Worm (Caenorhabditis elegans) whole organism, mixed stage, embryonic: ENCODE results near the gene W01B6.5.

Experiments
- M03D4.4 ChIP-seq: sonication (generic microtip); optimal IDR thresholded peaks from 2 replicates; lab custom pipeline; 2017; ENCODE audit warnings: mild to moderate bottlenecking, missing genetic modification characterization, missing compliant biosample characterization
- bed-3 ChIP-seq: fragments of 200-800 bp; sonication (Bioruptor generic); optimal IDR thresholded peaks from 3 replicates; lab custom pipeline; 2018; ENCODE audit warnings: mild to moderate bottlenecking, missing genetic modification characterization, moderate library complexity, missing compliant biosample characterization
- blmp-1 ChIP-seq: fragments of 150-350 bp; optimal IDR thresholded peaks from 2 replicates; lab custom pipeline; 2014; ENCODE audit warnings: missing biosample characterization, missing genetic modification characterization
- ceh-39 ChIP-seq: fragments of 150-350 bp; optimal IDR thresholded peaks from 2 replicates; lab custom pipeline; 2014; ENCODE audit warnings: missing biosample characterization, missing genetic modification characterization
- ceh-43 ChIP-seq: fragments of 200-800 bp; sonication (Bioruptor generic); optimal IDR thresholded peaks from 2 replicates; lab custom pipeline; 2018; ENCODE audit warnings: mild to moderate bottlenecking, missing genetic modification characterization, moderate library complexity, missing compliant biosample characterization
- ceh-83 ChIP-seq: fragments of 200-800 bp; sonication (Bioruptor generic); optimal IDR thresholded peaks from 2 replicates; lab custom pipeline; 2018; ENCODE audit warnings: mild to moderate bottlenecking, missing genetic modification characterization, missing compliant biosample characterization
- ces-1 ChIP-seq: fragments of 150-350 bp; optimal IDR thresholded peaks from 2 replicates; lab custom pipeline; 2014; ENCODE audit warnings: missing biosample characterization, missing genetic modification reagents, missing genetic modification characterization
- cnd-1 ChIP-seq: fragments of 200-800 bp; sonication (Bioruptor generic); optimal IDR thresholded peaks from 2 replicates; lab custom pipeline; 2018; ENCODE audit warnings: mild to moderate bottlenecking, missing genetic modification characterization, missing compliant biosample characterization
- drap-1 ChIP-seq: fragments of 200-800 bp; sonication (Bioruptor generic); optimal IDR thresholded peaks from 3 replicates; lab custom pipeline; 2018; ENCODE audit warnings: mild to moderate bottlenecking, missing genetic modification characterization, missing compliant biosample characterization
- elt-1 ChIP-seq: sonication (generic microtip); optimal IDR thresholded peaks from 2 replicates; lab custom pipeline; 2017; ENCODE audit warnings: missing genetic modification characterization, mild to moderate bottlenecking, missing compliant biosample characterization, antibody characterized with exemption, moderate library complexity, borderline replicate concordance; ENCODE audit not compliant: insufficient read depth
- elt-3 ChIP-seq: fragments of 150-350 bp; optimal IDR thresholded peaks from 2 replicates; lab custom pipeline; 2014; ENCODE audit warnings: missing biosample characterization, missing genetic modification characterization
- ham-2 ChIP-seq: fragments of 200-800 bp; sonication (Bioruptor generic); optimal IDR thresholded peaks from 2 replicates; lab custom pipeline; 2018; ENCODE audit warnings: mild to moderate bottlenecking, missing genetic modification characterization, missing compliant biosample characterization
- hlh-1 ChIP-seq: fragments of 150-350 bp; optimal IDR thresholded peaks from 2 replicates; lab custom pipeline; 2014; ENCODE audit warnings: missing biosample characterization, missing genetic modification reagents, missing genetic modification characterization
- lin-13 ChIP-seq: fragments of 150-350 bp; optimal IDR thresholded peaks from 2 replicates; lab custom pipeline; 2014; ENCODE audit warnings: missing biosample characterization, missing genetic modification characterization
- lsy-2 ChIP-seq: fragments of 150-350 bp; optimal IDR thresholded peaks from 2 replicates; lab custom pipeline; 2014; ENCODE audit warnings: missing biosample characterization, missing genetic modification characterization
- mab-5 ChIP-seq: fragments of 150-350 bp; optimal IDR thresholded peaks from 2 replicates; lab custom pipeline; 2014; ENCODE audit warnings: missing biosample characterization, missing genetic modification characterization
- mep-1 ChIP-seq: fragments of 150-350 bp; optimal IDR thresholded peaks from 2 replicates; lab custom pipeline; 2017; ENCODE audit warnings: missing biosample characterization, missing genetic modification reagents, missing genetic modification characterization, inconsistent platforms
- mls-2 ChIP-seq: sonication (generic microtip); optimal IDR thresholded peaks from 2 replicates; lab custom pipeline; 2016; ENCODE audit warnings: mild to moderate bottlenecking, missing genetic modification characterization, moderate library complexity, missing compliant biosample characterization
- nhr-12 ChIP-seq: fragments of 150-350 bp; optimal IDR thresholded peaks from 2 replicates; lab custom pipeline; 2014; ENCODE audit warnings: missing biosample characterization, missing genetic modification characterization
- nhr-2 ChIP-seq: fragments of 150-350 bp; optimal IDR thresholded peaks from 2 replicates; lab custom pipeline; 2014; ENCODE audit warnings: missing biosample characterization, missing genetic modification characterization
- nhr-237 ChIP-seq: fragments of 150-350 bp; optimal IDR thresholded peaks from 2 replicates; lab custom pipeline; 2014; ENCODE audit warnings: missing biosample characterization, missing genetic modification characterization
- nhr-28 ChIP-seq: fragments of 150-350 bp; optimal IDR thresholded peaks from 2 replicates; lab custom pipeline; 2014; ENCODE audit warnings: missing biosample characterization, missing genetic modification characterization
- nhr-76 ChIP-seq: sonication (generic microtip); optimal IDR thresholded peaks from 2 replicates; lab custom pipeline; 2017; ENCODE audit warnings: missing biosample characterization, missing genetic modification characterization
- pha-4 ChIP-seq: fragments of 150-350 bp; optimal IDR thresholded peaks from 2 replicates; lab custom pipeline; 2018; ENCODE audit warnings: missing biosample characterization, missing genetic modification reagents, missing genetic modification characterization
- sptf-1 ChIP-seq: sonication (generic microtip); optimal IDR thresholded peaks from 2 replicates; lab custom pipeline; 2017; ENCODE audit warnings: mild to moderate bottlenecking, missing genetic modification characterization, moderate library complexity, missing compliant biosample characterization
- tbx-8 ChIP-seq: fragments of 200-800 bp; sonication (Bioruptor generic); optimal IDR thresholded peaks from 2 replicates; lab custom pipeline; 2018; ENCODE audit warnings: mild to moderate bottlenecking, missing genetic modification characterization, moderate library complexity, missing compliant biosample characterization
- unc-39 ChIP-seq: fragments of 150-350 bp; optimal IDR thresholded peaks from 2 replicates; lab custom pipeline; 2014; ENCODE audit warnings: missing biosample characterization, missing genetic modification characterization
- unc-62 ChIP-seq: fragments of 150-350 bp; optimal IDR thresholded peaks from 2 replicates; lab custom pipeline; 2014; ENCODE audit warnings: missing biosample characterization, missing genetic modification reagents, missing genetic modification characterization
- zip-8 ChIP-seq: fragments of 150-350 bp; optimal IDR thresholded peaks from 2 replicates; lab custom pipeline; 2014; ENCODE audit warnings: missing biosample characterization, missing genetic modification characterization

Gene W01B6.5

ce11 chrIV:10065159-10065558 is 10.8 kb upstream of the W01B6.5 start:
- TF ChIP-seq bed-3 (GFP tag; lab: Kevin White, UChicago) (no peak), unc-62 (peak; percentile 98)

ce11 chrIV:10066456-10066855 is 9.5 kb upstream of the W01B6.5 start:
- TF ChIP-seq pha-4 = no peak
- no peak for TF ChIP-seq nhr-12 (tag; lab: Kevin White, UChicago)
- no peak for TF ChIP-seq ces-1
- TF ChIP-seq bed-3 (GFP tag; lab: Kevin White, UChicago) = no peak
- no peak for TF ChIP-seq ceh-83 (GFP tag; lab: Kevin White, UChicago)
- no peak for TF ChIP-seq sptf-1 (tag; lab: Kevin White, UChicago)
- no peak for TF ChIP-seq hlh-1 (tag; lab: Kevin White, UChicago)
- TF ChIP-seq nhr-76 (tag; lab: Kevin White, UChicago) = no peak
- TF ChIP-seq unc-39 (tag; lab: Kevin White, UChicago) = no peak
- TF ChIP-seq cnd-1 (tag; lab: Kevin White, UChicago) = no peak
- no peak for TF ChIP-seq nhr-237 (tag; lab: Kevin White, UChicago)
- no peak for TF ChIP-seq lin-13
- no peak for TF ChIP-seq mls-2 (tag; lab: Kevin White, UChicago)
- no peak for TF ChIP-seq elt-3 (tag; lab: Kevin White, UChicago)
- no peak for TF ChIP-seq ceh-39
- no peak for TF ChIP-seq unc-62
- TF ChIP-seq ceh-43 (GFP tag; lab: Kevin White, UChicago) = no peak

- TF ChIP-seq unc-62 = no peak
- TF ChIP-seq ceh-83 (GFP tag; lab: Kevin White, UChicago) = no peak
- no peak for TF ChIP-seq elt-1
- no peak for TF ChIP-seq lin-13
- no peak for TF ChIP-seq bed-3 (GFP tag; lab: Kevin White, UChicago)
- no peak for TF ChIP-seq nhr-2 (tag; lab: Kevin White, UChicago)
- no peak for TF ChIP-seq mep-1 (tag; lab: Kevin White, UChicago)
- no peak for TF ChIP-seq mab-5 (tag; lab: Kevin White, UChicago)
- no peak for TF ChIP-seq nhr-12 (tag; lab: Kevin White, UChicago)
- TF ChIP-seq cnd-1 (tag; lab: Kevin White, UChicago) = no peak
- no peak for TF ChIP-seq lsy-2 (tag; lab: Kevin White, UChicago)
- TF ChIP-seq ham-2 (GFP tag; lab: Kevin White, UChicago) = no peak
- no peak for TF ChIP-seq blmp-1 (tag; lab: Kevin White, UChicago)
- no peak for TF ChIP-seq nhr-237 (tag; lab: Kevin White, UChicago)
- no peak for TF ChIP-seq hlh-1 (tag; lab: Kevin White, UChicago)
Measured at ce11 chrIV:10067541-10067940, 8.5 kb upstream of the W01B6.5 start, which contains the start of gene cwn-2. Gene cwn-2, plus strand, starts transcription at chrIV:10067816.

- TF ChIP-seq blmp-1 (tag; lab: Kevin White, UChicago) (no peak), zip-8 (tag; lab: Kevin White, UChicago) (no peak), elt-3 (tag; lab: Kevin White, UChicago) (no peak)
Measured at ce11 chrIV:10068266-10068665, 7.7 kb upstream of the W01B6.5 start.

- TF ChIP-seq cnd-1 (tag; lab: Kevin White, UChicago) = no peak
- no peak for TF ChIP-seq hlh-1 (tag; lab: Kevin White, UChicago)
- TF ChIP-seq nhr-12 (tag; lab: Kevin White, UChicago) = no peak
- TF ChIP-seq nhr-28 (tag; lab: Kevin White, UChicago) = no peak
- no peak for TF ChIP-seq mab-5 (tag; lab: Kevin White, UChicago)
- no peak for TF ChIP-seq nhr-237 (tag; lab: Kevin White, UChicago)
- TF ChIP-seq tbx-8 (GFP tag; lab: Kevin White, UChicago) = no peak
- no peak for TF ChIP-seq ceh-39
- no peak for TF ChIP-seq pha-4
- TF ChIP-seq bed-3 (GFP tag; lab: Kevin White, UChicago) = no peak
- no peak for TF ChIP-seq drap-1 (GFP tag; lab: Kevin White, UChicago)
- no peak for TF ChIP-seq ceh-43 (GFP tag; lab: Kevin White, UChicago)
- no peak for TF ChIP-seq M03D4.4
- no peak for TF ChIP-seq zip-8 (tag; lab: Kevin White, UChicago)
- TF ChIP-seq lsy-2 (tag; lab: Kevin White, UChicago) = no peak
- no peak for TF ChIP-seq ces-1
- TF ChIP-seq ham-2 (GFP tag; lab: Kevin White, UChicago) = no peak
- TF ChIP-seq lin-13 = no peak
- no peak for TF ChIP-seq mep-1 (tag; lab: Kevin White, UChicago)
Measured at ce11 chrIV:10072527-10072926, 3.5 kb upstream of the W01B6.5 start, which contains the start of gene W01B6.3. Gene W01B6.3, minus strand, starts transcription at chrIV:10072627.
